Worm (Caenorhabditis elegans): ENCODE measurements around the gene F42G4.2.
A peak's percentile ranks its signal among the peaks of the same experiment; 100 is the strongest.

F42G4.2 gene

ce11 chrII:13066777-13067290 is 19.1 kb downstream of the F42G4.2 start:
- TF ChIP-seq T26A8.4 (GFP tag; IDR thresholded peaks at IDR 0.05) (no peak), F37D6.2 (tag; optimal IDR thresholded peaks at IDR 0.05) (no peak), aha-1 (tag) (peak; percentile 68), ceh-44 (GFP tag; IDR thresholded peaks at IDR 0.05) (0 out of 2 replicates have a peak, but pooled peaks have one; percentile 15), snpc-1.2 (GFP tag; IDR thresholded peaks at IDR 0.05) (no peak), ceh-20 (GFP tag; IDR thresholded peaks at IDR 0.05) (peak; percentile 41; the same call in 1 of the 2 replicates), hlh-11 (tag; optimal IDR thresholded peaks at IDR 0.05) (peak; percentile 53), F26F4.8 (GFP tag; conservative IDR thresholded peaks at IDR 0.05) (no peak), set-16 (GFP tag; IDR thresholded peaks at IDR 0.05) (peak; percentile 94), daf-8 (GFP tag; IDR thresholded peaks at IDR 0.05) (no peak), spr-1 (tag; optimal IDR thresholded peaks at IDR 0.05) (no peak), lin-29 (GFP tag; IDR thresholded peaks at IDR 0.05) (0 out of 2 replicates have a peak, but pooled peaks have one; percentile 9), ZK546.5 (tag; optimal IDR thresholded peaks at IDR 0.05) (no peak), ama-1 (optimal IDR thresholded peaks at IDR 0.05) (no peak), sdz-12 (GFP tag; optimal IDR thresholded peaks at IDR 0.05) (peak; percentile 6), ceh-32 (tag; optimal IDR thresholded peaks at IDR 0.05; ENCODE audit: poor library complexity) (no peak), daf-16 (GFP tag; optimal IDR thresholded peaks at IDR 0.05) (peak in 1 of 2 experiments; percentile 33), daf-16 (tag; optimal IDR thresholded peaks at IDR 0.05) (no peak), egl-43 (GFP tag; IDR thresholded peaks at IDR 0.05) (no peak), snpc-4 (tag; optimal IDR thresholded peaks at IDR 0.05) (no peak), hif-1 (tag; optimal IDR thresholded peaks at IDR 0.05) (peak in 1 of 2 experiments; percentile 18)

DNA sequence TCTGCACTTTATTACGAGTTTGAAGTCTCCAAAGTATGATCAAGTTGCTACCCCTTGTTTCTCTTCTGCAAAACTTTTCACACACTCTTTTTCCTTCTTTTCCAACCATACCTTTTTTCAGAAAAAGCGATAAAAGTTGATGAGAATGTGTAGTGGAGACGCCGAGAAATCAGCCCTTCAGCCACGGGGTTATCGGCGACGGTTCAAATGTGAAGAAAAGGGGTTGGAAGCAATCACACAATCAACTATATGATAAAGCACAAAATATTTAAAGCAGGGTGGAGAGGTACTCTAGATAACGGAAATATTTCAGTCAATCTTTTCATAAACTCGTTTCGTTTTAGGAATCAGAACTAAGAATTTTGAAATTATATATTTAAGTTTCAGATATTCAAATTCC is 25.4 kb downstream of the F42G4.2 start, which contains the start of gene F42G4.5:
TSS of gene F42G4.5 (plus strand) at position 379 of the 400 bp plus-strand sequence.
- TF ChIP-seq dpl-1 (GFP tag; optimal IDR thresholded peaks at IDR 0.05), result no peak
- TF ChIP-seq lsy-2 (tag; optimal IDR thresholded peaks at IDR 0.05), result no peak
- peak; percentile 88 for TF ChIP-seq hlh-11 (tag; optimal IDR thresholded peaks at IDR 0.05)
- peak; percentile 98 for TF ChIP-seq nhr-41 (GFP tag; IDR thresholded peaks at IDR 0.05)
- TF ChIP-seq ceh-44 (GFP tag; IDR thresholded peaks at IDR 0.05), result no peak
- TF ChIP-seq lim-7 (GFP tag; IDR thresholded peaks at IDR 0.05), result no peak
- TF ChIP-seq zag-1 (tag; optimal IDR thresholded peaks at IDR 0.05), result no peak
- peak; percentile 68 for TF ChIP-seq dmd-6 (GFP tag; IDR thresholded peaks at IDR 0.05)
- no peak for TF ChIP-seq fos-1 (tag; optimal IDR thresholded peaks at IDR 0.05)
- TF ChIP-seq unc-39 (tag; optimal IDR thresholded peaks at IDR 0.05), result no peak
- no peak for TF ChIP-seq spr-1 (tag; optimal IDR thresholded peaks at IDR 0.05)
- no peak for TF ChIP-seq F37D6.2 (tag; optimal IDR thresholded peaks at IDR 0.05)
- no peak for TF ChIP-seq rbr-2 (tag; optimal IDR thresholded peaks at IDR 0.05)
- TF ChIP-seq nhr-237 (tag; optimal IDR thresholded peaks at IDR 0.05), result no peak
- no peak for TF ChIP-seq ZK546.5 (tag; optimal IDR thresholded peaks at IDR 0.05)
- TF ChIP-seq vab-7 (GFP tag; IDR thresholded peaks at IDR 0.05), result no peak
- TF ChIP-seq unc-130 (GFP tag; optimal IDR thresholded peaks at IDR 0.05), result no peak
- no peak for TF ChIP-seq saeg-2 (GFP tag; IDR thresholded peaks at IDR 0.05)
- TF ChIP-seq daf-8 (GFP tag; IDR thresholded peaks at IDR 0.05), result no peak
- TF ChIP-seq mxl-3 (GFP tag; optimal IDR thresholded peaks at IDR 0.05), result peak; percentile 27
- TF ChIP-seq nhr-48 (tag; optimal IDR thresholded peaks at IDR 0.05), result peak; percentile 30
- no peak for TF ChIP-seq snpc-1.2 (GFP tag; IDR thresholded peaks at IDR 0.05)
- TF ChIP-seq aha-1 (tag), result no peak
- no peak for TF ChIP-seq Y75B8A.6 (GFP tag; IDR thresholded peaks at IDR 0.05)
- no peak for TF ChIP-seq lin-29 (GFP tag; IDR thresholded peaks at IDR 0.05)
- TF ChIP-seq attf-4 (tag; optimal IDR thresholded peaks at IDR 0.05), result no peak
- TF ChIP-seq hmg-1.1 (GFP tag; IDR thresholded peaks at IDR 0.05), result no peak
- no peak for TF ChIP-seq D1046.2 (GFP tag; IDR thresholded peaks at IDR 0.05)
- TF ChIP-seq php-3 (GFP tag; IDR thresholded peaks at IDR 0.05), result peak; percentile 51; the same call in 1 of the 2 replicates
- no peak for TF ChIP-seq cey-2 (tag; optimal IDR thresholded peaks at IDR 0.05; ENCODE audit: borderline replicate concordance, insufficient read depth)
- TF ChIP-seq lin-15B (tag; optimal IDR thresholded peaks at IDR 0.05), result no peak
- TF ChIP-seq F26F4.8 (GFP tag; conservative IDR thresholded peaks at IDR 0.05), result no peak
- TF ChIP-seq dve-1 (tag; optimal IDR thresholded peaks at IDR 0.05; ENCODE audit: insufficient read depth), result peak; percentile 69
- no peak for TF ChIP-seq ceh-28 (tag; optimal IDR thresholded peaks at IDR 0.05)
- no peak for TF ChIP-seq zfp-2 (tag; optimal IDR thresholded peaks at IDR 0.05)
- TF ChIP-seq tag-97 (GFP tag; IDR thresholded peaks at IDR 0.05), result no peak
- no peak for TF ChIP-seq F10B5.3 (tag; optimal IDR thresholded peaks at IDR 0.05)
- TF ChIP-seq nhr-28 (tag; optimal IDR thresholded peaks at IDR 0.05), result peak; percentile 94
- no peak for TF ChIP-seq ceh-20 (GFP tag; IDR thresholded peaks at IDR 0.05)

All from whole organism, L4 larva.